Worm (Caenorhabditis elegans): Measurements from ENCODE around the gene ugt-12.

Gene ugt-12

DNA sequence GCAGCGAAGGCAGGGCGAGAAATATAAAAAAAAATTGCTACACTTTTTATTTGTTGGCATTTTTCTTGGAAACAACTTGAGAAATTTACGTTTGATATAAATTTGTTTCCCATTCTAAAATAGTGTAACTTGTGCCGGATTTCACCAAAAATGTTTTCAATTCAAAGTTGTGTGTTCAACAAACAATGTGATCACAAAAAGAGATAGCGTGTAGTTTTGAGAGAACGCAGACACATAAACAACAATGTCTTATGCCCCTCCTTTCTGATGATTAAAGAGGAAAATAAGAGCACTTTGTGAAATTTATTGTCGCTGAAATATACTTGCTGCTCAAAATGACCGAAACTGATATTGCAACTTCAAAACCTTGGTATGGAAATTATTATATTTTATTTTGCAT, 42.0 kb downstream of the ugt-12 start, which contains the start of gene abhd-5.1:
Gene abhd-5.1, plus strand, starts transcription at position 230 of the 400 bp plus-strand sequence.
- TF ChIP-seq F26F4.8 (GFP tag; conservative IDR thresholded peaks at IDR 0.05) (no peak), T26A8.4 (GFP tag; IDR thresholded peaks at IDR 0.05) (no peak), mdt-29 (GFP tag; IDR thresholded peaks at IDR 0.05) (no peak), zag-1 (tag; optimal IDR thresholded peaks at IDR 0.05) (no peak), zfp-3 (GFP tag; conservative IDR thresholded peaks at IDR 0.05) (no peak), lin-39 (tag; optimal IDR thresholded peaks at IDR 0.05) (no peak), saeg-2 (GFP tag; IDR thresholded peaks at IDR 0.05) (no peak), nhr-237 (tag; optimal IDR thresholded peaks at IDR 0.05) (no peak), ZK337.2 (GFP tag; IDR thresholded peaks at IDR 0.05) (no peak), nhr-28 (tag; optimal IDR thresholded peaks at IDR 0.05) (peak; percentile 46), php-3 (GFP tag; IDR thresholded peaks at IDR 0.05) (peak; percentile 54; the same call in 1 of the 2 replicates), zip-11 (GFP tag; IDR thresholded peaks at IDR 0.05) (no peak), dve-1 (tag; optimal IDR thresholded peaks at IDR 0.05; ENCODE audit: insufficient read depth) (peak; percentile 63), ceh-20 (GFP tag; IDR thresholded peaks at IDR 0.05) (no peak), ceh-44 (GFP tag; IDR thresholded peaks at IDR 0.05) (no peak), mep-1 (tag; optimal IDR thresholded peaks at IDR 0.05) (no peak), aha-1 (tag) (peak; percentile 67), F44E2.7 (GFP tag; IDR thresholded peaks at IDR 0.05) (no peak), nhr-11 (tag; optimal IDR thresholded peaks at IDR 0.05) (no peak), ceh-28 (tag; optimal IDR thresholded peaks at IDR 0.05) (no peak), rbr-2 (tag; optimal IDR thresholded peaks at IDR 0.05) (no peak), arid-1 (GFP tag; conservative IDR thresholded peaks at IDR 0.05) (no peak), attf-4 (tag; optimal IDR thresholded peaks at IDR 0.05) (no peak), zfp-2 (tag; optimal IDR thresholded peaks at IDR 0.05) (no peak), nhr-25 (tag; optimal IDR thresholded peaks at IDR 0.05; ENCODE audit: borderline replicate concordance, insufficient read depth) (no peak), nhr-77 (tag; optimal IDR thresholded peaks at IDR 0.05) (no peak), pha-4 (GFP tag; IDR thresholded peaks at IDR 0.05) (no peak), pha-4 (tag; optimal IDR thresholded peaks at IDR 0.05) (no peak), T20F7.1 (GFP tag; optimal IDR thresholded peaks at IDR 0.05) (no peak), ZK546.5 (tag; optimal IDR thresholded peaks at IDR 0.05) (no peak), sdz-12 (GFP tag; optimal IDR thresholded peaks at IDR 0.05) (no peak), nhr-76 (tag; optimal IDR thresholded peaks at IDR 0.05) (no peak), dmd-8 (GFP tag; IDR thresholded peaks at IDR 0.05) (no peak), tra-1 (GFP tag; IDR thresholded peaks at IDR 0.05) (no peak), dmd-9 (GFP tag; IDR thresholded peaks at IDR 0.05) (no peak), Y5F2A.4 (GFP tag; optimal IDR thresholded peaks at IDR 0.05) (no peak), ctbp-1 (GFP tag; IDR thresholded peaks at IDR 0.05) (no peak), pqm-1 (tag; optimal IDR thresholded peaks at IDR 0.05) (no peak), spr-1 (tag; optimal IDR thresholded peaks at IDR 0.05) (no peak), R02D3.7 (tag; optimal IDR thresholded peaks at IDR 0.05) (no peak), snpc-1.2 (GFP tag; IDR thresholded peaks at IDR 0.05) (no peak), Y75B8A.6 (GFP tag; IDR thresholded peaks at IDR 0.05) (no peak), mxl-3 (GFP tag; optimal IDR thresholded peaks at IDR 0.05) (no peak), nhr-6 (tag; optimal IDR thresholded peaks at IDR 0.05) (peak; percentile 15), dmd-6 (GFP tag; IDR thresholded peaks at IDR 0.05) (no peak), hlh-30 (tag; optimal IDR thresholded peaks at IDR 0.05; ENCODE audit: insufficient read depth) (peak; percentile 77), daf-16 (GFP tag; optimal IDR thresholded peaks at IDR 0.05) (peak in 1 of 2 experiments; percentile 85), daf-16 (tag; optimal IDR thresholded peaks at IDR 0.05) (peak; percentile 88), daf-12 (tag; optimal IDR thresholded peaks at IDR 0.05) (no peak), F37D6.2 (tag; optimal IDR thresholded peaks at IDR 0.05) (no peak), jun-1 (tag; optimal IDR thresholded peaks at IDR 0.05) (no peak), lin-1 (GFP tag; IDR thresholded peaks at IDR 0.05) (no peak), set-16 (GFP tag; IDR thresholded peaks at IDR 0.05) (no peak)
